Worm (Caenorhabditis elegans) whole organism, L2 larva: ENCODE results near the gene F34D6.1.
"Not testable (repeated sequence)": the region's sequence is repeated elsewhere in the genome, so short reads cannot be mapped to it uniquely, and the experiment has no call there.

Experiments used
- dmd-4 ChIP-seq: sonication (generic microtip); optimal IDR thresholded peaks from 2 replicates; lab custom pipeline; 2017; ENCODE audit warnings: missing biosample characterization, missing genetic modification characterization
- lin-13 ChIP-seq: fragments of 150-350 bp; optimal IDR thresholded peaks from 2 replicates; lab custom pipeline; 2014; ENCODE audit warnings: missing biosample characterization, missing genetic modification reagents, missing genetic modification characterization
- mbf-1 ChIP-seq: sonication (generic microtip); optimal IDR thresholded peaks from 2 replicates; lab custom pipeline; 2017; ENCODE audit warnings: missing biosample characterization, missing genetic modification characterization
- nhr-12 ChIP-seq: fragments of 150-350 bp; optimal IDR thresholded peaks from 2 replicates; lab custom pipeline; 2014; ENCODE audit warnings: missing biosample characterization, missing genetic modification characterization
- nhr-237 ChIP-seq: fragments of 150-350 bp; optimal IDR thresholded peaks from 2 replicates; lab custom pipeline; 2014; ENCODE audit warnings: missing biosample characterization, missing genetic modification characterization
- snpc-4 ChIP-seq: fragments of 150-350 bp; optimal IDR thresholded peaks from 2 replicates; lab custom pipeline; 2014; ENCODE audit warnings: missing biosample characterization, missing genetic modification characterization
- unc-62 ChIP-seq: fragments of 150-350 bp; optimal IDR thresholded peaks from 2 replicates; lab custom pipeline; 2014; ENCODE audit warnings: missing biosample characterization, missing genetic modification reagents, missing genetic modification characterization

- TF ChIP-seq unc-62 (GFP tag; lab: Kevin White, UChicago); lin-13 (GFP tag; lab: Kevin White, UChicago); snpc-4 (tag; lab: Kevin White, UChicago); dmd-4 (tag; lab: Kevin White, UChicago); nhr-12 (tag; lab: Kevin White, UChicago); nhr-237 (tag; lab: Kevin White, UChicago); mbf-1 (tag; lab: Kevin White, UChicago): not testable (repeated sequence)
These were observed 41.5 kb downstream of the F34D6.1 start, which contains the start of gene F22E5.8 for ce11 chrII:2639401-2640088.
